Worm (Caenorhabditis elegans) whole organism, late embryonic: Measurements from ENCODE around the gene gst-35.
"Not testable (repeated sequence)": the region's sequence is repeated elsewhere in the genome, so short reads cannot be mapped to it uniquely, and the experiment has no call there.

ENCODE experiments used
- F13H6.1 ChIP-seq: sonication (generic microtip); optimal IDR thresholded peaks from 2 replicates; lab custom pipeline; 2016; ENCODE audit warnings: missing genetic modification characterization, missing compliant biosample characterization
- K02D7.2 ChIP-seq: sonication (generic microtip); optimal IDR thresholded peaks from 2 replicates; lab custom pipeline; 2017; ENCODE audit warnings: mild to moderate bottlenecking, missing genetic modification characterization, missing compliant biosample characterization
- Y22D7AL.16 ChIP-seq: sonication (generic microtip); optimal IDR thresholded peaks from 2 replicates; lab custom pipeline; 2016; ENCODE audit warnings: missing genetic modification characterization, missing compliant biosample characterization
- ama-1 ChIP-seq: fragments of 150-350 bp; optimal IDR thresholded peaks from 2 replicates; lab custom pipeline; 2014
- ceh-14 ChIP-seq: sonication (generic microtip); optimal IDR thresholded peaks from 2 replicates; lab custom pipeline; 2016; ENCODE audit warnings: missing genotype, missing genetic modification characterization, missing compliant biosample characterization
- ceh-22 ChIP-seq: sonication (generic microtip); optimal IDR thresholded peaks from 2 replicates; lab custom pipeline; 2017; ENCODE audit warnings: missing biosample characterization, missing genetic modification characterization
- ceh-24 ChIP-seq: sonication (generic microtip); optimal IDR thresholded peaks from 2 replicates; lab custom pipeline; 2016; ENCODE audit warnings: mild to moderate bottlenecking, missing genetic modification characterization, missing compliant biosample characterization
- ceh-30 ChIP-seq: fragments of 150-350 bp; optimal IDR thresholded peaks from 2 replicates; lab custom pipeline; 2014; ENCODE audit warnings: missing biosample characterization, missing genetic modification characterization
- ceh-31 ChIP-seq: sonication (generic microtip); optimal IDR thresholded peaks from 2 replicates; lab custom pipeline; 2016; ENCODE audit warnings: missing genetic modification characterization, missing compliant biosample characterization
- ceh-34 ChIP-seq: sonication (generic microtip); optimal IDR thresholded peaks from 2 replicates; lab custom pipeline; 2016; ENCODE audit warnings: mild to moderate bottlenecking, missing genetic modification characterization, missing compliant biosample characterization
- ceh-48 ChIP-seq: sonication (generic microtip); optimal IDR thresholded peaks from 2 replicates; lab custom pipeline; 2016; ENCODE audit warnings: missing genetic modification characterization, inconsistent platforms, missing compliant biosample characterization
- ceh-6 ChIP-seq: fragments of 200-800 bp; sonication (Bioruptor generic); optimal IDR thresholded peaks from 2 replicates; lab custom pipeline; 2018; ENCODE audit warnings: mild to moderate bottlenecking, missing genetic modification characterization, missing compliant biosample characterization
- ceh-9 ChIP-seq: sonication (generic microtip); optimal IDR thresholded peaks from 2 replicates; lab custom pipeline; 2016; ENCODE audit warnings: mild to moderate bottlenecking, missing genetic modification characterization, inconsistent platforms, missing compliant biosample characterization
- che-1 ChIP-seq: sonication (generic microtip); optimal IDR thresholded peaks from 2 replicates; lab custom pipeline; 2016; ENCODE audit warnings: mild to moderate bottlenecking, missing genetic modification characterization, missing compliant biosample characterization
- dmd-4 ChIP-seq: sonication (generic microtip); optimal IDR thresholded peaks from 2 replicates; lab custom pipeline; 2016; ENCODE audit warnings: borderline replicate concordance, missing genetic modification characterization, missing compliant biosample characterization
- dve-1 ChIP-seq: sonication (generic microtip); optimal IDR thresholded peaks from 2 replicates; lab custom pipeline; 2017; ENCODE audit warnings: antibody characterized with exemption, mild to moderate bottlenecking, missing genetic modification characterization, missing compliant biosample characterization
- elt-4 ChIP-seq: sonication (generic microtip); optimal IDR thresholded peaks from 2 replicates; lab custom pipeline; 2016; ENCODE audit warnings: missing genetic modification characterization, missing compliant biosample characterization
- eyg-1 ChIP-seq: sonication (generic microtip); optimal IDR thresholded peaks from 2 replicates; lab custom pipeline; 2016; ENCODE audit warnings: missing genotype, missing genetic modification characterization, missing compliant biosample characterization
- fkh-10 ChIP-seq: fragments of 150-350 bp; optimal IDR thresholded peaks from 2 replicates; lab custom pipeline; 2014; ENCODE audit warnings: missing biosample characterization, missing genetic modification reagents, missing genetic modification characterization
- fkh-6 ChIP-seq: sonication (generic microtip); optimal IDR thresholded peaks from 2 replicates; lab custom pipeline; 2016; ENCODE audit warnings: missing genetic modification characterization, missing compliant biosample characterization
- hlh-13 ChIP-seq: fragments of 200-800 bp; sonication (Bioruptor generic); optimal IDR thresholded peaks from 2 replicates; lab custom pipeline; 2018; ENCODE audit warnings: mild to moderate bottlenecking, missing genetic modification characterization, missing compliant biosample characterization
- hlh-30 ChIP-seq: sonication (generic microtip); optimal IDR thresholded peaks from 2 replicates; lab custom pipeline; 2017; ENCODE audit warnings: antibody characterized with exemption, missing genetic modification characterization, missing compliant biosample characterization; ENCODE audit not compliant: insufficient read depth
- hlh-6 ChIP-seq: sonication (generic microtip); optimal IDR thresholded peaks from 2 replicates; lab custom pipeline; 2016; ENCODE audit warnings: missing genotype, missing genetic modification characterization, missing compliant biosample characterization
- hlh-8 ChIP-seq: sonication (generic microtip); optimal IDR thresholded peaks from 2 replicates; lab custom pipeline; 2016; ENCODE audit warnings: missing genotype, missing genetic modification characterization, missing compliant biosample characterization
- lim-6 ChIP-seq: sonication (generic microtip); optimal IDR thresholded peaks from 2 replicates; lab custom pipeline; 2016; ENCODE audit warnings: missing genetic modification characterization, missing compliant biosample characterization
- madf-2 ChIP-seq: sonication (generic microtip); optimal IDR thresholded peaks from 2 replicates; lab custom pipeline; 2017; ENCODE audit warnings: missing genetic modification characterization, missing compliant biosample characterization
- nhr-232 ChIP-seq: sonication (generic microtip); optimal IDR thresholded peaks from 2 replicates; lab custom pipeline; 2016; ENCODE audit warnings: missing genetic modification characterization, missing compliant biosample characterization
- npax-4 ChIP-seq: sonication (generic microtip); optimal IDR thresholded peaks from 2 replicates; lab custom pipeline; 2016; ENCODE audit warnings: missing genetic modification characterization, missing compliant biosample characterization
- pag-3 ChIP-seq: sonication (generic microtip); optimal IDR thresholded peaks from 2 replicates; lab custom pipeline; 2016; ENCODE audit warnings: missing compliant biosample characterization, missing genetic modification characterization, borderline replicate concordance
- pax-1 ChIP-seq: fragments of 150-350 bp; optimal IDR thresholded peaks from 2 replicates; lab custom pipeline; 2014; ENCODE audit warnings: missing biosample characterization, missing genetic modification characterization
- pha-4 ChIP-seq: fragments of 150-350 bp; optimal IDR thresholded peaks from 2 replicates; lab custom pipeline; 2018; ENCODE audit warnings: missing biosample characterization, missing genetic modification reagents, missing genetic modification characterization
- pqm-1 ChIP-seq: sonication (generic microtip); optimal IDR thresholded peaks from 2 replicates; lab custom pipeline; 2016; ENCODE audit warnings: missing genetic modification characterization, missing compliant biosample characterization
- pros-1 ChIP-seq: fragments of 150-350 bp; optimal IDR thresholded peaks from 2 replicates; lab custom pipeline; 2014; ENCODE audit warnings: missing biosample characterization, missing genetic modification reagents, missing genetic modification characterization
- rnt-1 ChIP-seq: sonication (generic microtip); optimal IDR thresholded peaks from 2 replicates; lab custom pipeline; 2016; ENCODE audit warnings: missing genetic modification characterization, missing compliant biosample characterization
- sdc-2 ChIP-seq: sonication (generic microtip); optimal IDR thresholded peaks from 2 replicates; lab custom pipeline; 2016; ENCODE audit warnings: missing genotype, missing genetic modification characterization, missing compliant biosample characterization
- sox-4 ChIP-seq: sonication (generic microtip); optimal IDR thresholded peaks from 2 replicates; lab custom pipeline; 2017; ENCODE audit warnings: mild to moderate bottlenecking, missing genetic modification characterization, inconsistent platforms, missing compliant biosample characterization
- syd-9 ChIP-seq: sonication (generic microtip); optimal IDR thresholded peaks from 2 replicates; lab custom pipeline; 2016; ENCODE audit warnings: mild to moderate bottlenecking, missing genetic modification characterization, moderate library complexity, missing compliant biosample characterization
- tbx-7 ChIP-seq: sonication (generic microtip); optimal IDR thresholded peaks from 2 replicates; lab custom pipeline; 2016; ENCODE audit warnings: missing genotype, missing genetic modification characterization, missing compliant biosample characterization
- unc-3 ChIP-seq, 2 experiments: fragments of 200-800 bp in 1 of 2; sonication (Bioruptor generic) in 1 of 2; sonication (generic microtip) in 1 of 2; conservative IDR thresholded peaks in 1 of 2; optimal IDR thresholded peaks in 1 of 2; 2 replicates each; pipeline versions ENCODE4 v1.3.6 to Lab custom; 2016 to 2022; ENCODE audit warnings: missing compliant biosample characterization in 2 of 2, missing genetic modification characterization in 2 of 2, missing genetic modification reagents in 1 of 2
- unc-86 ChIP-seq: sonication (generic microtip); optimal IDR thresholded peaks from 2 replicates; lab custom pipeline; 2016; ENCODE audit warnings: missing genetic modification characterization, missing compliant biosample characterization
- zip-5 ChIP-seq: sonication (generic microtip); optimal IDR thresholded peaks from 2 replicates; lab custom pipeline; 2016; ENCODE audit warnings: missing genetic modification characterization, missing compliant biosample characterization

The gst-35 gene

DNA sequence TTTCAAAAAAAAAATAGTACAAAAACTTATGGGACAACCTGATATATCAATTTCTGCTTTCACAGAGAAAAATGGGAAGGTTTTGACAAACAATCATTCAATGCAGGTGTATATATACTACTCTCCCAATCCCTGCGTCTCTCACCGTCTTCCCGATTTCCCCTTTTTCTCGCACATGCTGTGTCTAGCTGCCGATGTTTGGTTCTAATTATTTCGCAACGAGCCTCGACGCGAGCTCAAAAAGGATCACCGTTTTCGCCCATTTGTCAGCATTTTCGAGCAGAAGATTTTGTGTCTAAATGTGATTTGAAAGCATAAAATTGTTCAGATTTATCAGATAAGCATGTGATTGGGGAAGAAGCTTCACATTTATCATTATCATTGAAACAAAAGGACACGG lies 12.0 kb downstream of the gst-35 start:
- TF ChIP-seq pros-1 (tag; lab: Kevin White, UChicago) (no peak), pax-1 (tag; lab: Kevin White, UChicago) (no peak)

DNA sequence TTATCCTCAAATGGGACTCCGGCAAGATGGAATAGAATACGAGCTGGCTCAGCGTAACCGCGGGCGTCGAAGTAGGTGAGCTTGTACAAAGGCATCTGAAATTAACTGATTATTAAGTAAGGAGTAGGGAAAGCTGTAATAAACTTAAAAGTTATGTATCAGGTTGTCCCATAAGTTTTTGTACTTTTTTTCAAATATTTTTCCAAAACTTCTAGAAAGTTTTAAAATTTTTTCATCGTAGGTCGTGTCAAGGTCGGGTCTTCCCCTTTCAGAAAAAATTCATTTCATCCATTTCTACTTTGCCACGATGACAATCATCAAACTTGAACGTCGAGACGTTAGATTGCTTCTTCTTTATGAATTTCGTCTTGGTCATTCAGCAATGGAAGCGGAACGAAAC lies 13.4 kb downstream of the gst-35 start, which contains the start of gene gst-39:
gst-39 (minus strand) TSS at position 101 of the 400 bp plus-strand sequence.
- not testable (repeated sequence) for TF ChIP-seq dmd-4, K02D7.2, syd-9 (tag; lab: Kevin White, UChicago)

DNA sequence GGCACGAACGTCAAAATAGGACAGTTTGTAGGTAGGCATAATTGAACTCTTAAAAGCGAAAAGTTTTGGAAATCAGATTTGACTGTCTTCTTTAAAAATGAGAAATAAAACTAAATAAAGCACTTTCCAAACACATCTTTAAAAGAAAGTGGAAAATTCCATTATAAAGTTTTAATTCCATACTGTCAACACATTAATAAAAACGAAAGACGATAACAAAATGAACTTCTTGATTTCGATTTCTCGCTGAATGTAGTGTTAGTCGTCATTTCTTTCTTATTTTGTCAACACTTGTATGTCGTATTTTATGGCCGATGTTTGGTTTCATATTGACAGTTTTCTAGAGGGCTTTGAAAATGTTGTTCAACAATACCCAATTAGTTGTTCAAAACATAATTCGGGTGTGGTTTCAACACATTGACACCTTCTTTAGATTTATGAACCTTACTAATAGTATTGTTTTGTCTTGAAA lies 15.3 kb downstream of the gst-35 start, which contains the start of gene gst-29:
gst-29 (minus strand) TSS at position 51 of the 472 bp plus-strand sequence.
- TF ChIP-seq ceh-6 (no peak), elt-4 (tag; lab: Kevin White, UChicago) (no peak), F13H6.1 (tag; lab: Kevin White, UChicago) (no peak), che-1 (tag; lab: Kevin White, UChicago) (no peak), npax-4 (tag; lab: Kevin White, UChicago) (no peak), dve-1 (tag; lab: Kevin White, UChicago) (no peak), syd-9 (tag; lab: Kevin White, UChicago) (no peak), sox-4 (tag; lab: Kevin White, UChicago) (no peak), pag-3 (no peak)

DNA sequence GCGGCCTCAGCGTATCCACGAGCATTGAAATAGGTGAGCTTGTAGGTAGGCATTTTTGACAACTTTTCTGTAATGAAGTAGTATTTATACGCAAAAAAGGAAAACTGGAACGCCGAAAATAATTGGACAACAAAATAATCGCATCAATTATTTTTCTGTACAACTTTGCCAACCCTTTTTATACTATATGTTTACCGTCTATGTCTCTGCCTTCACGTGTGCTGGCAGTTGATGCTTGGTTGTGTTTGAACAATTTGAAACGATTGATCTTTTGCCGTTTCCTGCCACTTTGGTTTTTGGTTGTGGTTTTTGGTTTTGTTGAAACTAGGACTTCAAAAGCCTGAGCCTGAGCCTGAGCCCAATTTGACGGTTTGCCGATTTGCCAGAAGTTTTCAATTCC lies 17.8 kb downstream of the gst-35 start, which contains the start of gene gst-28:
gst-28 (minus strand) TSS at position 238 of the 400 bp plus-strand sequence.
- TF ChIP-seq ceh-24 (tag; lab: Kevin White, UChicago) (no peak), ceh-22 (tag; lab: Kevin White, UChicago) (no peak), K02D7.2 (tag; lab: Kevin White, UChicago) (no peak), npax-4 (tag; lab: Kevin White, UChicago) (no peak), hlh-30 (tag; lab: Kevin White, UChicago) (no peak), sox-4 (tag; lab: Kevin White, UChicago) (no peak), pqm-1 (tag; lab: Kevin White, UChicago) (no peak), ceh-30 (tag; lab: Kevin White, UChicago) (no peak), hlh-8 (tag; lab: Kevin White, UChicago) (no peak), pax-1 (tag; lab: Kevin White, UChicago) (no peak), sdc-2 (no peak), ama-1 (lab: Kevin White, UChicago) (no peak), syd-9 (tag; lab: Kevin White, UChicago) (no peak), lim-6 (tag; lab: Kevin White, UChicago) (no peak), unc-86 (no peak)

DNA sequence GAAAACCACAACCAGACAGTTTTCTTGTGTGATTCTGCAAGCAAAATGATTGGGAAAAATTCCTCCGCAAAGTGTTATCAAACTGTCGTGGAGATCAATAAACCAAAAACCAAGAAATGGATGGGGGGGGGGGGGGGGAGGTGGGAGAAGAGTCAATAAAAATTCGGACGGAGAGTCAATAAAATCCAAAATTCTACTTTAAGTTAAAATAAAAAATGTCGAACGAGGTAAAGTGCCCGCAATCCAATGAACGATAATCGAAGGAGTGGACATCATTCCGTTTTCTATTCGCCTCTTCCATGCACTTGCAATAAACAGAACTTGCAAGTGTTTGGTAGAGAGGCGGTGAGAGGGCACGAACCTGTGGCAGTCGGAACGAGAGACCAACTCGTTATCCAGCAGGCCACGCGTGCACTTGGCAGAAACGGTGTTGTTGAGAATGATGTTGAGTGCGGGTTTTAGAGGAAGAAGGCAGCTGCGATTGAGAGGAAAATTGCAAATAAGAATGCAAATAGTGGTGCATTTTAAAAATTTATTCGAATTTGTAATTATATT lies 19.4 kb downstream of the gst-35 start, which contains the start of gene gst-27:
gst-27 (minus strand) TSS at position 51 of the 555 bp plus-strand sequence.
- TF ChIP-seq tbx-7: peak; percentile 49
- peak; percentile 52; the same call in 1 of the 2 replicates for TF ChIP-seq unc-3 (GFP tag; conservative IDR thresholded peaks at IDR 0.05; lab: Robert Waterston, UW)
- TF ChIP-seq unc-3 (tag; optimal IDR thresholded peaks at IDR 0.05; lab: Kevin White, UChicago): peak; percentile 24
- TF ChIP-seq fkh-6 (tag; lab: Kevin White, UChicago): peak; percentile 79
- TF ChIP-seq zip-5: peak; percentile 53
- peak; percentile 59 for TF ChIP-seq ceh-14
- TF ChIP-seq pha-4 (tag; lab: Kevin White, UChicago): no peak
- peak; percentile 82 for TF ChIP-seq rnt-1 (tag; lab: Kevin White, UChicago)
- peak; percentile 2 for TF ChIP-seq eyg-1
- TF ChIP-seq Y22D7AL.16 (tag; lab: Kevin White, UChicago): peak; percentile 74
- peak; percentile 87 for TF ChIP-seq sox-4 (tag; lab: Kevin White, UChicago)
- TF ChIP-seq madf-2 (tag; lab: Kevin White, UChicago): peak; percentile 72
- TF ChIP-seq dmd-4 (tag; lab: Kevin White, UChicago): peak; percentile 53
- TF ChIP-seq hlh-6 (tag; lab: Kevin White, UChicago): peak; percentile 86
- peak; percentile 69 for TF ChIP-seq unc-86
- TF ChIP-seq F13H6.1 (tag; lab: Kevin White, UChicago): peak; percentile 74
- TF ChIP-seq K02D7.2 (tag; lab: Kevin White, UChicago): peak; percentile 69
- TF ChIP-seq ceh-6: peak; percentile 85
- peak; percentile 81 for TF ChIP-seq ceh-34 (tag; lab: Kevin White, UChicago)
- peak; percentile 23 for TF ChIP-seq ceh-22 (tag; lab: Kevin White, UChicago)
- TF ChIP-seq fkh-10: peak; percentile 49
- TF ChIP-seq nhr-232: peak; percentile 74
- TF ChIP-seq ceh-9 (tag; lab: Kevin White, UChicago): no peak
- peak; percentile 47 for TF ChIP-seq lim-6 (tag; lab: Kevin White, UChicago)
- peak; percentile 69 for TF ChIP-seq hlh-13 (GFP tag; lab: Kevin White, UChicago)
- peak; percentile 73 for TF ChIP-seq ceh-31 (tag; lab: Kevin White, UChicago)
- TF ChIP-seq ceh-48: peak; percentile 71
- peak; percentile 82 for TF ChIP-seq che-1 (tag; lab: Kevin White, UChicago)
